Fruit fly (Drosophila melanogaster) whole organism, embryonic: ENCODE data around the gene MED14.

ENCODE experiments used
- ATbp ChIP-seq: fragments of 200-800 bp; sonication (Bioruptor generic); optimal IDR thresholded peaks from 2 replicates; lab custom pipeline; 2017; ENCODE audit warnings: missing biosample characterization, mild to moderate bottlenecking, missing genetic modification characterization, missing genetic modification reagents
- Atf3 ChIP-seq: fragments of 200-800 bp; sonication (Bioruptor generic); optimal IDR thresholded peaks from 3 replicates; lab custom pipeline; 2016; ENCODE audit warnings: missing biosample characterization, missing genetic modification characterization
- Bteb2 ChIP-seq: fragments of 200-800 bp; sonication (Bioruptor generic); optimal IDR thresholded peaks from 2 replicates; lab custom pipeline; 2016; ENCODE audit warnings: missing biosample characterization, missing genetic modification characterization
- CG10543 ChIP-seq: fragments of 200-800 bp; sonication (Bioruptor generic); optimal IDR thresholded peaks from 3 replicates; lab custom pipeline; 2017; ENCODE audit warnings: missing biosample characterization, mild to moderate bottlenecking, missing genetic modification characterization, moderate library complexity
- CG12219 ChIP-seq: fragments of 200-800 bp; sonication (Bioruptor generic); optimal IDR thresholded peaks from 3 replicates; lab custom pipeline; 2018; ENCODE audit warnings: missing biosample characterization, mild to moderate bottlenecking, missing genetic modification characterization
- CG12391 ChIP-seq: fragments of 200-800 bp; sonication (Bioruptor generic); optimal IDR thresholded peaks from 3 replicates; lab custom pipeline; 2018; ENCODE audit warnings: missing biosample characterization, mild to moderate bottlenecking, missing genetic modification characterization, moderate library complexity
- CG12769 ChIP-seq: fragments of 200-800 bp; sonication (Bioruptor generic); optimal IDR thresholded peaks from 2 replicates; lab custom pipeline; 2019; ENCODE audit warnings: missing biosample characterization, mild to moderate bottlenecking, missing genetic modification characterization, moderate library complexity
- CG13424 ChIP-seq: fragments of 200-800 bp; sonication (Bioruptor generic); optimal IDR thresholded peaks from 2 replicates; lab custom pipeline; 2019; ENCODE audit warnings: missing biosample characterization, mild to moderate bottlenecking, missing genetic modification characterization, moderate library complexity
- CG14014 ChIP-seq: fragments of 200-800 bp; sonication (Bioruptor generic); IDR thresholded peaks from 2 replicates; pipeline ENCODE4 v1.3.6; 2022; ENCODE audit warnings: missing biosample characterization, missing genetic modification characterization
- CG17359 ChIP-seq: fragments of 200-800 bp; sonication (Bioruptor generic); optimal IDR thresholded peaks from 3 replicates; lab custom pipeline; 2018; ENCODE audit warnings: missing biosample characterization, mild to moderate bottlenecking, missing genetic modification characterization, moderate library complexity
- CG5180 ChIP-seq: fragments of 200-800 bp; sonication (Bioruptor generic); optimal IDR thresholded peaks from 3 replicates; lab custom pipeline; 2017; ENCODE audit warnings: missing biosample characterization, missing genetic modification characterization, mild to moderate bottlenecking, moderate library complexity, missing genetic modification reagents
- CG6683 ChIP-seq: fragments of 200-800 bp; sonication (Bioruptor generic); optimal IDR thresholded peaks from 2 replicates; lab custom pipeline; 2017; ENCODE audit warnings: missing biosample characterization, mild to moderate bottlenecking, missing genetic modification characterization, missing genetic modification reagents
- CG6689 ChIP-seq: fragments of 200-800 bp; sonication (Bioruptor generic); IDR thresholded peaks from 2 replicates; pipeline ENCODE4 v1.3.6; 2022; ENCODE audit warnings: missing biosample characterization, missing genetic modification characterization
- CG7745 ChIP-seq: fragments of 200-800 bp; sonication (Bioruptor generic); optimal IDR thresholded peaks from 2 replicates; lab custom pipeline; 2018; ENCODE audit warnings: missing biosample characterization, mild to moderate bottlenecking, missing genetic modification characterization, moderate library complexity
- D19B ChIP-seq: fragments of 200-800 bp; sonication (Bioruptor generic); optimal IDR thresholded peaks from 2 replicates; lab custom pipeline; 2017; ENCODE audit warnings: missing biosample characterization, mild to moderate bottlenecking, missing genetic modification characterization
- Dfd ChIP-seq, 2 experiments: fragments of >200 bp; optimal IDR thresholded peaks; 2 replicates each; lab custom pipeline; 2017; ENCODE audit warnings: missing biosample characterization in 2 of 2, missing genetic modification characterization in 2 of 2
- Ets65A ChIP-seq: fragments of 200-800 bp; sonication (Bioruptor generic); peaks from one replicate; lab custom pipeline; 2016; ENCODE audit warnings: missing biosample characterization, missing genetic modification characterization
- Jarid2 ChIP-seq: fragments of 200-800 bp; sonication (Bioruptor generic); optimal IDR thresholded peaks from 3 replicates; lab custom pipeline; 2017; ENCODE audit warnings: mild to moderate bottlenecking, missing biosample characterization, missing genetic modification reagents, missing genetic modification characterization
- Med ChIP-seq: fragments of 200-800 bp; sonication (Bioruptor generic); peaks from one replicate; lab custom pipeline; 2016; ENCODE audit warnings: missing biosample characterization, missing genetic modification characterization, mild to moderate bottlenecking, inconsistent platforms, moderate library complexity
- Nf-YC ChIP-seq: fragments of 200-800 bp; optimal IDR thresholded peaks from 3 replicates; lab custom pipeline; 2019; ENCODE audit warnings: missing biosample characterization, mild to moderate bottlenecking, missing genetic modification characterization, moderate library complexity
- Oaz ChIP-seq: fragments of 200-800 bp; sonication (Bioruptor generic); IDR thresholded peaks from 2 replicates; pipeline ENCODE4 v1.3.6; 2022; ENCODE audit warnings: missing biosample characterization, missing genetic modification characterization
- Side ChIP-seq: fragments of 200-800 bp; sonication (Bioruptor generic); optimal IDR thresholded peaks from 2 replicates; lab custom pipeline; 2016; ENCODE audit warnings: missing biosample characterization, missing genetic modification characterization
- ap ChIP-seq: fragments of 200-800 bp; sonication (Bioruptor generic); IDR thresholded peaks from 2 replicates; pipeline ENCODE4 v1.3.6; 2022; ENCODE audit warnings: missing biosample characterization, missing genetic modification characterization
- ash1 ChIP-seq: fragments of 200-800 bp; sonication (Bioruptor generic); optimal IDR thresholded peaks from 2 replicates; lab custom pipeline; 2018; ENCODE audit warnings: missing biosample characterization, mild to moderate bottlenecking, missing genetic modification characterization
- bbx ChIP-seq: fragments of 200-800 bp; sonication (Bioruptor generic); IDR thresholded peaks from 2 replicates; pipeline ENCODE4 v1.3.6; 2022; ENCODE audit warnings: missing biosample characterization, missing genetic modification characterization; ENCODE audit not compliant: partially characterized antibody
- cas ChIP-seq: fragments of 200-800 bp; sonication (Bioruptor generic); IDR thresholded peaks from 2 replicates; pipeline ENCODE4 v1.3.6; 2022; ENCODE audit warnings: missing biosample characterization, missing genetic modification characterization
- crol ChIP-seq: fragments of 200-800 bp; sonication (Bioruptor generic); IDR thresholded peaks from 2 replicates; pipeline ENCODE4 v1.3.6; 2022; ENCODE audit warnings: missing biosample characterization, missing genetic modification characterization
- dati ChIP-seq: fragments of 200-800 bp; sonication (Bioruptor generic); IDR thresholded peaks from 2 replicates; pipeline ENCODE4 v1.3.6; 2022; ENCODE audit warnings: missing biosample characterization, missing genetic modification characterization
- en ChIP-seq: fragments of 200-800 bp; sonication (Bioruptor generic); optimal IDR thresholded peaks from 2 replicates; lab custom pipeline; 2016; ENCODE audit warnings: missing biosample characterization, missing genetic modification characterization
- esg ChIP-seq: fragments of 200-800 bp; sonication (Bioruptor generic); conservative IDR thresholded peaks from 2 replicates; pipeline ENCODE4 v1.3.6; 2022; ENCODE audit warnings: missing biosample characterization, missing genetic modification characterization
- fd102C ChIP-seq: fragments of 200-800 bp; sonication (Bioruptor generic); optimal IDR thresholded peaks from 2 replicates; lab custom pipeline; 2018; ENCODE audit warnings: missing biosample characterization, mild to moderate bottlenecking, missing genetic modification characterization, moderate library complexity
- grau ChIP-seq: fragments of 200-800 bp; optimal IDR thresholded peaks from 3 replicates; lab custom pipeline; 2019; ENCODE audit warnings: missing biosample characterization, mild to moderate bottlenecking, missing genetic modification characterization, moderate library complexity
- grn ChIP-seq: fragments of 200-800 bp; sonication (Bioruptor generic); optimal IDR thresholded peaks from 3 replicates; lab custom pipeline; 2017; ENCODE audit warnings: missing biosample characterization, missing genetic modification characterization
- kah ChIP-seq: fragments of 200-800 bp; sonication (Bioruptor generic); optimal IDR thresholded peaks from 2 replicates; lab custom pipeline; 2018; ENCODE audit warnings: missing biosample characterization, mild to moderate bottlenecking, missing genetic modification characterization
- nau ChIP-seq: fragments of 200-800 bp; sonication (Bioruptor generic); optimal IDR thresholded peaks from 3 replicates; lab custom pipeline; 2017; ENCODE audit warnings: missing biosample characterization, mild to moderate bottlenecking, missing genetic modification characterization, missing genetic modification reagents
- nerfin-1 ChIP-seq: fragments of 200-800 bp; sonication (Bioruptor generic); optimal IDR thresholded peaks from 3 replicates; lab custom pipeline; 2019; ENCODE audit warnings: missing biosample characterization, mild to moderate bottlenecking, missing genetic modification characterization, moderate library complexity
- scrt ChIP-seq: fragments of 200-800 bp; sonication (Bioruptor generic); optimal IDR thresholded peaks from 2 replicates; lab custom pipeline; 2018; ENCODE audit warnings: missing biosample characterization, mild to moderate bottlenecking, missing genetic modification characterization, moderate library complexity
- sd ChIP-seq: fragments of 200-800 bp; sonication (Bioruptor generic); optimal IDR thresholded peaks from 3 replicates; lab custom pipeline; 2018; ENCODE audit warnings: missing biosample characterization, mild to moderate bottlenecking, missing genetic modification characterization, moderate library complexity
- sr ChIP-seq: fragments of 200-800 bp; sonication (Bioruptor generic); IDR thresholded peaks from 3 replicates; pipeline ENCODE4 v1.3.6; 2022; ENCODE audit warnings: missing biosample characterization, missing genetic modification characterization
- twi ChIP-seq: fragments of 200-800 bp; optimal IDR thresholded peaks from 2 replicates; lab custom pipeline; 2019; ENCODE audit warnings: missing biosample characterization, mild to moderate bottlenecking, missing genetic modification characterization, moderate library complexity

The MED14 gene

DNA sequence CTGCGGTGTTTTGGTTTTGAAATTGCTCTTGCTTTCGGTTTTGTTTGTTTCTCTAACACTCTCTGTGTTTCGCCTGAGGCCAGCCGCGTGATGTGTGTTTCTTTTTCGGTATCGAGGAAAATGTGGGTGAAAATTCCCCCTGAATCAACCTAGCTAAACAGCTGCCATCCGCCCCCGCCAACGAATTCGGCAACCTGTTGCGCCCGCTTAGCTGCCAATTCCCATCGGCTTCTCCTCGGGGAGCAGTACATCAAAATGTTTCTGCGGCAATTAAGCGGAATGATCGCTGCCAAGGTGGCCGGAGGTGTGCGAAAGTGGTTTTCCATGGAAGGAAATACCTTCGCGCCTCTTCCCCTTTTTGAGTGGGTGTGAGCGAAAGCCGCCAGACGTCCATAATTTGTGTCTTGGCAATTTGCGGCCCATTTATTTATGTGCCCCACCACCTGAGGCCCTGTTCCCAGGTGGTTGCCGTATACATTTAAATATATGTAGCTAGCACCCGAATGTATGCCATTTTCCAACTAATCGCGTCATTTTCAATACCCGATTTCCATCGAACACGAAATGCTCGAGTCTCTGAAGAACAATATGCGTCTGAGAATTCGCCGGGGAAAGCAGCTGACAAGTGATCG lies 6.3 kb upstream of the MED14 start (continued):
- TF ChIP-seq D19B (no peak), Atf3 (GFP tag; lab: Kevin White, UChicago) (no peak), CG12219 (GFP tag; lab: Kevin White, UChicago) (no peak), en (GFP tag; lab: Kevin White, UChicago) (no peak), kah (GFP tag; lab: Kevin White, UChicago) (peak; percentile 100), ash1 (GFP tag; lab: Kevin White, UChicago) (no peak), CG6683 (no peak), CG12391 (no peak), grn (GFP tag; lab: Kevin White, UChicago) (no peak), nau (GFP tag; lab: Kevin White, UChicago) (no peak), cas (no peak), scrt (GFP tag; lab: Kevin White, UChicago) (no peak), CG5180 (no peak), ap (GFP tag; lab: Robert Waterston, UW) (no peak), Bteb2 (GFP tag; lab: Kevin White, UChicago) (no peak), esg (GFP tag; lab: Robert Waterston, UW) (no peak), Jarid2 (GFP tag; lab: Kevin White, UChicago) (no peak), grau (no peak), sr (GFP tag; lab: Robert Waterston, UW) (peak; percentile 77)

DNA sequence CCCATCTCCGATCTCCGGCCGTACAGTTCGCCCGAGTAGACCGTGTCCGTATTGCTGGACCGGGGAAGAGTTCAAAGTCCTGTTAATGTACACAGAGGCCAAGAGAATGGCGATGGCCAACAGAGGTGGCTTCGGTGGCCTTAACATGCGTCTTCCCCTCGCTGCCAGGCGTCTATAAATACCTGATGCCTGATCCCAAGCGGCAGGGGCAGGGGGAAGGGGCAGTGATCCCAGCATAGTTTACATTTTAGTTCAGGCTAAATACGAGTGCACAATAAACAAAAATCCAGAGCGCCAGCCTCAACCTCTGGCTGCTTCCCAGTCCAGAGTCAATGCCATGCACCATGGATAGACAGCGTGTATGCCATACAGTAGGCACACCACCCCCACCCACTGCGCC lies 5.2 kb upstream of the MED14 start:
- no peak for TF ChIP-seq Side
- peak; percentile 49 for TF ChIP-seq sd (tag; lab: Kevin White, UChicago)
- TF ChIP-seq CG6689 = no peak
- TF ChIP-seq Dfd (GFP tag; optimal IDR thresholded peaks at IDR 0.05; lab: Kevin White, UChicago) = no peak
- TF ChIP-seq Ets65A (GFP tag; lab: Kevin White, UChicago) = no peak
- peak; percentile 53 for TF ChIP-seq CG12769 (tag; lab: Kevin White, UChicago)
- no peak for TF ChIP-seq nerfin-1 (tag; lab: Kevin White, UChicago)
- TF ChIP-seq CG14014 (GFP tag; lab: Robert Waterston, UW) = no peak
- peak; percentile 37 for TF ChIP-seq Med (GFP tag; lab: Kevin White, UChicago)
- no peak for TF ChIP-seq ATbp (GFP tag; lab: Kevin White, UChicago)
- peak; percentile 64 for TF ChIP-seq kah (GFP tag; lab: Kevin White, UChicago)
- peak; percentile 9 for TF ChIP-seq CG10543 (GFP tag; lab: Kevin White, UChicago)
- no peak for TF ChIP-seq bbx (GFP tag; lab: Robert Waterston, UW)
- TF ChIP-seq crol = peak; percentile 54; the same call in 1 of the 2 replicates
- no peak for TF ChIP-seq CG13424
- TF ChIP-seq Nf-YC (tag; lab: Kevin White, UChicago) = no peak
- peak; percentile 24 for TF ChIP-seq twi (tag; lab: Kevin White, UChicago)
- TF ChIP-seq, all 482 proteins: peak for 7

DNA sequence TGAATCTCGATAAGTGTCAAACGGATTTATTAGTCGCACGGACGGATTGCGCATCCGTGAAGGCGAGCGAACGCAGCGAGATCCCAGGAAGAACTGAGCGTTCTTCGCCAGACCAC lies 4.0 kb upstream of the MED14 start, which contains the start of gene Kah:
Kah (minus strand) TSS at position 101 of the 116 bp plus-strand sequence.
- no peak for TF ChIP-seq fd102C (GFP tag; lab: Kevin White, UChicago)
- TF ChIP-seq Oaz = no peak
- TF ChIP-seq dati (GFP tag; lab: Robert Waterston, UW) = no peak
- no peak for TF ChIP-seq CG7745 (tag; lab: Kevin White, UChicago)
- TF ChIP-seq CG17359 = no peak
